Fruit fly (Drosophila melanogaster): Measurements from ENCODE around the gene HLH3B.

HLH3B gene

dm6 chrX:2652124-2652923, 29.2 kb downstream of the HLH3B start (continued):
- TF ChIP-seq CG4730 (GFP tag; IDR thresholded peaks at IDR 0.05) = no peak
- no peak for TF ChIP-seq Doc2 (GFP tag; IDR thresholded peaks at IDR 0.05)
- no peak for TF ChIP-seq CG2202 (tag; optimal IDR thresholded peaks at IDR 0.05)
- TF ChIP-seq vfl (GFP tag; optimal IDR thresholded peaks at IDR 0.05) = no peak
- no peak for TF ChIP-seq mld (GFP tag; IDR thresholded peaks at IDR 0.05; ENCODE audit: partially characterized antibody)
- no peak for TF ChIP-seq rib (GFP tag; IDR thresholded peaks at IDR 0.05)
- TF ChIP-seq CG12104 (GFP tag; optimal IDR thresholded peaks at IDR 0.05) = no peak
- no peak for TF ChIP-seq wek (GFP tag; optimal IDR thresholded peaks at IDR 0.05)
- TF ChIP-seq CG34422 (GFP tag; IDR thresholded peaks at IDR 0.05) = no peak; the same call in 2 of the 3 replicates
- no peak for TF ChIP-seq cas (GFP tag; IDR thresholded peaks at IDR 0.05)
- no peak for TF ChIP-seq shn (GFP tag; optimal IDR thresholded peaks at IDR 0.05)
- TF ChIP-seq D (optimal IDR thresholded peaks at IDR 0.05) = no peak
- no peak for TF ChIP-seq D (GFP tag; optimal IDR thresholded peaks at IDR 0.05)
- no peak for TF ChIP-seq aop (GFP tag; IDR thresholded peaks at IDR 0.05)
- no peak for TF ChIP-seq knrl (GFP tag; IDR thresholded peaks at IDR 0.05; ENCODE audit: partially characterized antibody)
- no peak for TF ChIP-seq fd102C (GFP tag; optimal IDR thresholded peaks at IDR 0.05)
- no peak for TF ChIP-seq Ptx1 (GFP tag; IDR thresholded peaks at IDR 0.05)
- TF ChIP-seq Sry-β (GFP tag; optimal IDR thresholded peaks at IDR 0.05) = no peak
- TF ChIP-seq Hmx (GFP tag; optimal IDR thresholded peaks at IDR 0.05) = no peak
- no peak for TF ChIP-seq MTF-1 (GFP tag; optimal IDR thresholded peaks at IDR 0.05; ENCODE audit: borderline replicate concordance)
- no peak for TF ChIP-seq pum (GFP tag; optimal IDR thresholded peaks at IDR 0.05)
- TF ChIP-seq wdn (GFP tag; IDR thresholded peaks at IDR 0.05) = no peak
- no peak for TF ChIP-seq CG12299 (tag; optimal IDR thresholded peaks at IDR 0.05)
- TF ChIP-seq Poxn (GFP tag; IDR thresholded peaks at IDR 0.05) = no peak
- TF ChIP-seq cg (GFP tag; optimal IDR thresholded peaks at IDR 0.05) = peak; percentile 46
- TF ChIP-seq Ada2b (GFP tag; IDR thresholded peaks at IDR 0.05) = no peak
- TF ChIP-seq CG3838 (GFP tag; optimal IDR thresholded peaks at IDR 0.05) = peak; percentile 74
- TF ChIP-seq CG2875 (GFP tag; optimal IDR thresholded peaks at IDR 0.05) = no peak
- TF ChIP-seq CG9876 (GFP tag; optimal IDR thresholded peaks at IDR 0.05) = no peak
- TF ChIP-seq CG3407 (GFP tag; optimal IDR thresholded peaks at IDR 0.05) = no peak
- TF ChIP-seq ash1 (GFP tag; optimal IDR thresholded peaks at IDR 0.05) = no peak
- no peak for TF ChIP-seq CG8944 (GFP tag; optimal IDR thresholded peaks at IDR 0.05)
- 0 out of 2 replicates have a peak, but pooled peaks have one; percentile 17 for TF ChIP-seq CG32772 (GFP tag; IDR thresholded peaks at IDR 0.05)
- TF ChIP-seq repo (GFP tag; optimal IDR thresholded peaks at IDR 0.05) = no peak
- no peak for TF ChIP-seq CG13624 (GFP tag; optimal IDR thresholded peaks at IDR 0.05)
- TF ChIP-seq Drgx (GFP tag; IDR thresholded peaks at IDR 0.05) = peak; percentile 71
- no peak for TF ChIP-seq Lhr (GFP tag; optimal IDR thresholded peaks at IDR 0.05)
- TF ChIP-seq emc (GFP tag; optimal IDR thresholded peaks at IDR 0.05) = no peak
- TF ChIP-seq CG18619 (GFP tag; optimal IDR thresholded peaks at IDR 0.05) = no peak
- no peak for TF ChIP-seq CG12744 (GFP tag; optimal IDR thresholded peaks at IDR 0.05)
- no peak for TF ChIP-seq CG18599 (GFP tag; optimal IDR thresholded peaks at IDR 0.05)
- TF ChIP-seq en (GFP tag; optimal IDR thresholded peaks at IDR 0.05) = no peak
- no peak for TF ChIP-seq Stat92E (GFP tag; optimal IDR thresholded peaks at IDR 0.05)
- TF ChIP-seq tap (tag; optimal IDR thresholded peaks at IDR 0.05) = no peak
- no peak for TF ChIP-seq CG9215 (GFP tag; IDR thresholded peaks at IDR 0.05)
- TF ChIP-seq Fer3 (tag; optimal IDR thresholded peaks at IDR 0.05) = no peak
- TF ChIP-seq nau (GFP tag; optimal IDR thresholded peaks at IDR 0.05) = peak; percentile 19
- TF ChIP-seq vnd (GFP tag; IDR thresholded peaks at IDR 0.05; ENCODE audit: partially characterized antibody) = no peak
- TF ChIP-seq CG11093 (GFP tag; IDR thresholded peaks at IDR 0.05) = no peak
- no peak for TF ChIP-seq Myb (GFP tag; optimal IDR thresholded peaks at IDR 0.05)
